Fruit fly (Drosophila melanogaster): ENCODE results near the gene gdl-ORF39.
A peak's percentile ranks its signal among the peaks of the same experiment; 100 is the strongest.

gdl-ORF39 gene

DNA sequence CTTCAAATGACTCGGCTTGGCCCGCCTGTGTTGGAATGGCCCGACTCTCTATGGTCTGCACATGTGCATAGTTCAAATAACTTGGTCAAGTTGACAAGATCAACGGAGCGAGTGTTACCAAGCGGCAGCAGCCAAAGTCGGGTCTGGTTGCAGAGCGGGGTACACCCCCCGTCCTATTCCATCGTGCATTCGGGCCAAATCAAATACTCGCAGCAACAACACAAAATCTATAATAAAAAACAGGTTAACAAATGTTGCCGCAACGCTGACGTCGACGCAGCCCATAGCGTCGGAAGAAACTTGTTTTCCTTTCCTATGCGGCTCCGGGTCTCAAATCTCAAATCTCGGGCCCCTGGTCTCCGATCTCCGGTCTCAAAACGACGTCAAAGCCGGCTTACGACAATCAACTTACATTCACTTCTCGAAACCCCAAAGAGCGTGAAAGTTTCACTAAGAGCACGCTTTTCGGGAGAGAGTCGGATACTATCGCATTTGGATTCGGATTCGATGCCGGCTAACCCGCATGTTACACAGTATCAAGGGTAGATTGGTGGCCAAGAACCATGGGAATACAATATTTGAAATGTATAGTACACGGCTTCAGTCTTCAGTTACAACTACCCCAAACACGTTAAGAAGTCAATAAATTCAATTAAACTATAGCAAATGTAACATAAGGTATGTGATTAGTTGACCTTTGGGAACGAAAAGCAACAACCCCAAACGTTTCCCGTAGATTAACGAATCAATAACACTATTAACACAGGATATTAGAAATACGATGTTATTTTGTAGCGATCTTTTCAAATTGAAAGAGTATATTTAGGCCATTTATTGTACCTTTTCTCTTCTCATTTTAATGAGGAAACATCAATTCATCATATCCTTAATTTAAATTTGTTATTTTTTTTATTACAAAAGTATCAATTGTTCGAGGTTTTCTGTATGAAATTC, 25.3 kb downstream of the gdl-ORF39 start (continued):
- peak; percentile 35; the same call in 1 of the 2 replicates for TF ChIP-seq CG32532 (GFP tag; IDR thresholded peaks at IDR 0.05)
- no peak for TF ChIP-seq Nf-YA (GFP tag; IDR thresholded peaks at IDR 0.05)
- TF ChIP-seq CG18619 (GFP tag; optimal IDR thresholded peaks at IDR 0.05), result peak; percentile 87
- TF ChIP-seq CG10543 (GFP tag; optimal IDR thresholded peaks at IDR 0.05), result no peak
- no peak for TF ChIP-seq eyg (GFP tag; optimal IDR thresholded peaks at IDR 0.05)
- TF ChIP-seq dpn (GFP tag; optimal IDR thresholded peaks at IDR 0.05), result peak; percentile 59 to 66
- no peak for TF ChIP-seq trem (tag; optimal IDR thresholded peaks at IDR 0.05)
- no peak for TF ChIP-seq CG32767 (GFP tag; IDR thresholded peaks at IDR 0.05)
- no peak for TF ChIP-seq CG17612 (GFP tag; IDR thresholded peaks at IDR 0.05)
- peak; percentile 63 for TF ChIP-seq dmrt99B (tag; optimal IDR thresholded peaks at IDR 0.05)
- TF ChIP-seq Sox100B (GFP tag; optimal IDR thresholded peaks at IDR 0.05), result peak; percentile 78
- no peak for TF ChIP-seq fru (optimal IDR thresholded peaks at IDR 0.05)
- TF ChIP-seq CG15514 (GFP tag; optimal IDR thresholded peaks at IDR 0.05), result no peak
- TF ChIP-seq CG7987 (GFP tag; optimal IDR thresholded peaks at IDR 0.05), result no peak
- peak; percentile 22 for TF ChIP-seq CG17829 (tag; optimal IDR thresholded peaks at IDR 0.05)
- peak; percentile 34; the same call in 1 of the 2 replicates for TF ChIP-seq Ptx1 (GFP tag; IDR thresholded peaks at IDR 0.05)
- no peak for TF ChIP-seq Dref (GFP tag; IDR thresholded peaks at IDR 0.05)
- TF ChIP-seq Trl (optimal IDR thresholded peaks at IDR 0.05), result peak in 1 of 2 experiments; percentile 68
- no peak for TF ChIP-seq Trl (GFP tag; optimal IDR thresholded peaks at IDR 0.05)
- peak; percentile 59 for TF ChIP-seq zfh2 (GFP tag; optimal IDR thresholded peaks at IDR 0.05)
- TF ChIP-seq dmrt11E (tag; optimal IDR thresholded peaks at IDR 0.05), result peak; percentile 75
- peak; percentile 59 for TF ChIP-seq pum (GFP tag; optimal IDR thresholded peaks at IDR 0.05)
- no peak for TF ChIP-seq CG12071 (GFP tag; optimal IDR thresholded peaks at IDR 0.05)
- TF ChIP-seq sd (tag; optimal IDR thresholded peaks at IDR 0.05), result peak; percentile 95
- peak; percentile 12 for TF ChIP-seq Hand (GFP tag; optimal IDR thresholded peaks at IDR 0.05)
- TF ChIP-seq CG7786 (GFP tag; optimal IDR thresholded peaks at IDR 0.05), result peak; percentile 42
- TF ChIP-seq CG11093 (GFP tag; IDR thresholded peaks at IDR 0.05), result 0 out of 3 replicates have a peak, but pooled peaks have one; percentile 16
- TF ChIP-seq peb (GFP tag; IDR thresholded peaks at IDR 0.05), result no peak
- TF ChIP-seq cad (GFP tag; optimal IDR thresholded peaks at IDR 0.05), result no peak
- no peak for TF ChIP-seq CG17802 (tag; optimal IDR thresholded peaks at IDR 0.05)
- no peak for TF ChIP-seq CG4404 (GFP tag; IDR thresholded peaks at IDR 0.05)
- TF ChIP-seq CG1603 (tag; optimal IDR thresholded peaks at IDR 0.05), result peak; percentile 44
- TF ChIP-seq TFAM (GFP tag; optimal IDR thresholded peaks at IDR 0.05), result no peak
- TF ChIP-seq CG18764 (GFP tag; optimal IDR thresholded peaks at IDR 0.05), result no peak
- TF ChIP-seq H2.0 (GFP tag; IDR thresholded peaks at IDR 0.05), result peak; percentile 29; the same call in 1 of the 2 replicates
- TF ChIP-seq Blimp-1 (GFP tag; optimal IDR thresholded peaks at IDR 0.05), result peak; percentile 16
- no peak for TF ChIP-seq dan (GFP tag; IDR thresholded peaks at IDR 0.05)
- TF ChIP-seq CG33557 (GFP tag; optimal IDR thresholded peaks at IDR 0.05), result peak; percentile 52
- TF ChIP-seq D19A (tag; optimal IDR thresholded peaks at IDR 0.05), result peak; percentile 39
- TF ChIP-seq CG18262 (tag; optimal IDR thresholded peaks at IDR 0.05), result peak; percentile 85
- TF ChIP-seq CG3065 (GFP tag; optimal IDR thresholded peaks at IDR 0.05), result no peak
- TF ChIP-seq kni (GFP tag; optimal IDR thresholded peaks at IDR 0.05), result peak; percentile 99
- no peak for TF ChIP-seq zen2 (GFP tag; IDR thresholded peaks at IDR 0.05; ENCODE audit: partially characterized antibody)
- TF ChIP-seq gsb-n (tag; optimal IDR thresholded peaks at IDR 0.05), result peak; percentile 34
- TF ChIP-seq Mes4 (GFP tag; optimal IDR thresholded peaks at IDR 0.05), result peak; percentile 46
- TF ChIP-seq lilli (GFP tag; optimal IDR thresholded peaks at IDR 0.05), result peak; percentile 74
- no peak for TF ChIP-seq salm (tag; optimal IDR thresholded peaks at IDR 0.05)
- TF ChIP-seq Oli (tag; optimal IDR thresholded peaks at IDR 0.05), result peak; percentile 82
- peak; percentile 65 for TF ChIP-seq Hr3 (GFP tag; optimal IDR thresholded peaks at IDR 0.05)

Data from whole organism, embryonic.